Worm (Caenorhabditis elegans) whole organism, L4 larva: ENCODE data around the gene ZK228.3.

Source experiments
- D1046.2 ChIP-seq: fragments of 200-800 bp; sonication (Bioruptor generic); IDR thresholded peaks from 2 replicates; pipeline ENCODE4 v1.3.6; 2022; ENCODE audit warnings: missing genetic modification characterization, missing compliant biosample characterization
- F37D6.2 ChIP-seq: sonication (generic microtip); optimal IDR thresholded peaks from 2 replicates; lab custom pipeline; 2016; ENCODE audit warnings: mild to moderate bottlenecking, missing genetic modification characterization, missing compliant biosample characterization
- R02D3.7 ChIP-seq: fragments of 150-350 bp; sonication (generic microtip); optimal IDR thresholded peaks from 3 replicates; lab custom pipeline; 2014; ENCODE audit warnings: missing biosample characterization, missing genetic modification characterization
- Y48G9A.11 ChIP-seq: fragments of 200-800 bp; sonication (Bioruptor generic); IDR thresholded peaks from 2 replicates; pipeline ENCODE4 v1.3.6; 2022; ENCODE audit warnings: missing genetic modification reagents, missing genetic modification characterization, missing compliant biosample characterization
- Y5F2A.4 ChIP-seq: fragments of 200-800 bp; sonication (Bioruptor generic); optimal IDR thresholded peaks from 2 replicates; lab custom pipeline; 2018; ENCODE audit warnings: mild to moderate bottlenecking, missing genetic modification characterization, missing compliant biosample characterization
- Y75B8A.6 ChIP-seq: fragments of 200-800 bp; sonication (Bioruptor generic); IDR thresholded peaks from 2 replicates; pipeline ENCODE4 v1.3.6; 2022; ENCODE audit warnings: missing genetic modification reagents, missing genetic modification characterization, missing compliant biosample characterization
- ZK337.2 ChIP-seq: fragments of 200-800 bp; sonication (Bioruptor generic); IDR thresholded peaks from 2 replicates; pipeline ENCODE4 v1.3.6; 2022; ENCODE audit warnings: missing genetic modification reagents, missing genetic modification characterization, missing compliant biosample characterization
- ZK546.5 ChIP-seq, 2 experiments: sonication (generic microtip); optimal IDR thresholded peaks; 2 replicates each; lab custom pipeline; 2017; ENCODE audit warnings: missing biosample characterization in 2 of 2, missing genetic modification characterization in 2 of 2
- arid-1 ChIP-seq: fragments of 200-800 bp; sonication (Bioruptor generic); conservative IDR thresholded peaks from 2 replicates; pipeline ENCODE4 v1.3.6; 2022; ENCODE audit warnings: missing genetic modification reagents, missing genetic modification characterization, missing compliant biosample characterization
- ceh-62 ChIP-seq: sonication (generic microtip); optimal IDR thresholded peaks from 2 replicates; lab custom pipeline; 2017; ENCODE audit warnings: missing biosample characterization, missing genetic modification characterization
- ces-1 ChIP-seq: fragments of 150-350 bp; sonication (generic microtip); optimal IDR thresholded peaks from 4 replicates; lab custom pipeline; 2014; ENCODE audit warnings: missing biosample characterization, missing genetic modification reagents, missing genetic modification characterization
- cey-2 ChIP-seq: sonication (generic microtip); optimal IDR thresholded peaks from 3 replicates; lab custom pipeline; 2017; ENCODE audit warnings: missing genetic modification characterization, mild to moderate bottlenecking, missing compliant biosample characterization, antibody characterized with exemption, borderline replicate concordance; ENCODE audit not compliant: insufficient read depth
- daf-12 ChIP-seq: fragments of 150-350 bp; optimal IDR thresholded peaks from 2 replicates; lab custom pipeline; 2014; ENCODE audit warnings: missing biosample characterization, missing genetic modification reagents, missing genetic modification characterization
- daf-16 ChIP-seq, 3 experiments: sonication (generic microtip); optimal IDR thresholded peaks; 2 replicates each; lab custom pipeline; 2016 to 2017; ENCODE audit warnings: missing genetic modification characterization in 3 of 3, missing genetic modification reagents in 3 of 3, mild to moderate bottlenecking in 2 of 3, missing compliant biosample characterization in 2 of 3, missing biosample characterization in 1 of 3, moderate library complexity in 1 of 3
- dmd-6 ChIP-seq: fragments of 200-800 bp; sonication (Bioruptor generic); IDR thresholded peaks from 2 replicates; pipeline ENCODE4 v1.3.6; 2022; ENCODE audit warnings: missing genetic modification reagents, missing genetic modification characterization, missing compliant biosample characterization
- dpl-1 ChIP-seq: fragments of 150-350 bp; optimal IDR thresholded peaks from 2 replicates; lab custom pipeline; 2014; ENCODE audit warnings: missing biosample characterization, missing genetic modification reagents, missing genetic modification characterization
- egl-27 ChIP-seq: sonication (generic microtip); optimal IDR thresholded peaks from 3 replicates; lab custom pipeline; 2017; ENCODE audit warnings: missing biosample characterization, missing genetic modification reagents, missing genetic modification characterization
- egl-43 ChIP-seq: fragments of 200-800 bp; sonication (Bioruptor generic); IDR thresholded peaks from 2 replicates; pipeline ENCODE4 v1.3.6; 2022; ENCODE audit warnings: missing genetic modification reagents, missing genetic modification characterization, missing compliant biosample characterization
- fos-1 ChIP-seq: fragments of 150-350 bp; optimal IDR thresholded peaks from 2 replicates; lab custom pipeline; 2014; ENCODE audit warnings: missing biosample characterization, missing genetic modification characterization
- gei-8 ChIP-seq: fragments of 200-800 bp; sonication (Bioruptor generic); optimal IDR thresholded peaks from 2 replicates; lab custom pipeline; 2018; ENCODE audit warnings: mild to moderate bottlenecking, missing genetic modification characterization, missing compliant biosample characterization
- hif-1 ChIP-seq, 2 experiments: sonication (generic microtip); optimal IDR thresholded peaks; 2 replicates each; lab custom pipeline; 2016 to 2017; ENCODE audit warnings: missing compliant biosample characterization in 2 of 2, missing genetic modification characterization in 2 of 2, missing genetic modification reagents in 2 of 2, missing genotype in 2 of 2, mild to moderate bottlenecking in 1 of 2
- hlh-11 ChIP-seq: fragments of 200-800 bp; sonication (Bioruptor generic); optimal IDR thresholded peaks from 2 replicates; lab custom pipeline; 2018; ENCODE audit warnings: mild to moderate bottlenecking, missing genetic modification characterization, missing compliant biosample characterization
- lin-1 ChIP-seq: fragments of 200-800 bp; sonication (Bioruptor generic); IDR thresholded peaks from 2 replicates; pipeline ENCODE4 v1.3.6; 2022; ENCODE audit warnings: missing genetic modification reagents, missing genetic modification characterization, missing compliant biosample characterization
- lin-13 ChIP-seq: fragments of 150-350 bp; optimal IDR thresholded peaks from 2 replicates; lab custom pipeline; 2014; ENCODE audit warnings: missing biosample characterization, missing genetic modification reagents, missing genetic modification characterization
- lin-15B ChIP-seq: fragments of 150-350 bp; sonication (generic microtip); optimal IDR thresholded peaks from 3 replicates; lab custom pipeline; 2014; ENCODE audit warnings: missing biosample characterization, missing genetic modification characterization
- lin-29 ChIP-seq: fragments of 200-800 bp; sonication (Bioruptor generic); IDR thresholded peaks from 2 replicates; pipeline ENCODE4 v1.3.6; 2022; ENCODE audit warnings: missing genetic modification reagents, missing genetic modification characterization, missing compliant biosample characterization
- lin-38 ChIP-seq: fragments of 200-800 bp; sonication (Bioruptor generic); IDR thresholded peaks from 2 replicates; pipeline ENCODE4 v1.3.6; 2022; ENCODE audit warnings: missing genetic modification reagents, missing genetic modification characterization, missing compliant biosample characterization
- lsy-2 ChIP-seq, 2 experiments: fragments of 150-350 bp in 1 of 2; sonication (generic microtip) in 1 of 2; optimal IDR thresholded peaks; 2 replicates each; lab custom pipeline; 2014 to 2017; ENCODE audit warnings: missing biosample characterization in 2 of 2, missing genetic modification characterization in 2 of 2
- madf-9 ChIP-seq: fragments of 200-800 bp; sonication (Bioruptor generic); conservative IDR thresholded peaks from 2 replicates; pipeline ENCODE4 v1.3.6; 2022; ENCODE audit warnings: missing genetic modification reagents, missing genetic modification characterization, missing compliant biosample characterization
- mxl-2 ChIP-seq: fragments of 200-800 bp; sonication (Bioruptor generic); conservative IDR thresholded peaks from 2 replicates; pipeline ENCODE4 v1.3.6; 2022; ENCODE audit warnings: missing genetic modification reagents, missing genetic modification characterization, missing compliant biosample characterization
- mxl-3 ChIP-seq: fragments of 200-800 bp; sonication (Bioruptor generic); optimal IDR thresholded peaks from 2 replicates; lab custom pipeline; 2018; ENCODE audit warnings: mild to moderate bottlenecking, missing genetic modification characterization, missing compliant biosample characterization
- nhr-10 ChIP-seq: fragments of 150-350 bp; optimal IDR thresholded peaks from 2 replicates; lab custom pipeline; 2014; ENCODE audit warnings: missing biosample characterization, missing genetic modification characterization
- nhr-102 ChIP-seq: sonication (generic microtip); optimal IDR thresholded peaks from 2 replicates; lab custom pipeline; 2016; ENCODE audit warnings: mild to moderate bottlenecking, missing genetic modification characterization, moderate library complexity, missing compliant biosample characterization
- nhr-11 ChIP-seq: fragments of 150-350 bp; optimal IDR thresholded peaks from 2 replicates; lab custom pipeline; 2014; ENCODE audit warnings: missing biosample characterization, missing genetic modification characterization
- nhr-237 ChIP-seq: sonication (generic microtip); optimal IDR thresholded peaks from 2 replicates; lab custom pipeline; 2017; ENCODE audit warnings: missing biosample characterization, missing genetic modification characterization
- nhr-28 ChIP-seq: fragments of 150-350 bp; optimal IDR thresholded peaks from 2 replicates; lab custom pipeline; 2014; ENCODE audit warnings: missing biosample characterization, missing genetic modification characterization
- nhr-41 ChIP-seq: fragments of 200-800 bp; sonication (Bioruptor generic); IDR thresholded peaks from 2 replicates; pipeline ENCODE4 v1.3.6; 2022; ENCODE audit warnings: missing genetic modification reagents, missing genetic modification characterization, missing compliant biosample characterization
- nhr-42 ChIP-seq: fragments of 200-800 bp; sonication (Bioruptor generic); IDR thresholded peaks from 2 replicates; pipeline ENCODE4 v1.3.6; 2022; ENCODE audit warnings: missing genetic modification characterization, missing compliant biosample characterization
- nhr-48 ChIP-seq: sonication (generic microtip); optimal IDR thresholded peaks from 2 replicates; lab custom pipeline; 2016; ENCODE audit warnings: mild to moderate bottlenecking, missing genetic modification characterization, missing compliant biosample characterization
- nhr-77 ChIP-seq: fragments of 150-350 bp; optimal IDR thresholded peaks from 2 replicates; lab custom pipeline; 2014; ENCODE audit warnings: missing biosample characterization, missing genetic modification characterization
- php-3 ChIP-seq: fragments of 200-800 bp; sonication (Bioruptor generic); IDR thresholded peaks from 2 replicates; pipeline ENCODE4 v1.3.6; 2022; ENCODE audit warnings: missing genetic modification reagents, missing genetic modification characterization, missing compliant biosample characterization
- pqm-1 ChIP-seq: sonication (generic microtip); optimal IDR thresholded peaks from 2 replicates; lab custom pipeline; 2017; ENCODE audit warnings: missing biosample characterization, missing genetic modification characterization
- skn-1 ChIP-seq: fragments of 150-350 bp; optimal IDR thresholded peaks from 2 replicates; lab custom pipeline; 2014; ENCODE audit warnings: missing biosample characterization, missing genetic modification characterization
- snpc-1.2 ChIP-seq: fragments of 200-800 bp; sonication (Bioruptor generic); IDR thresholded peaks from 2 replicates; pipeline ENCODE4 v1.3.6; 2022; ENCODE audit warnings: missing genetic modification reagents, missing genetic modification characterization, missing compliant biosample characterization
- snpc-4 ChIP-seq: fragments of 150-350 bp; optimal IDR thresholded peaks from 2 replicates; lab custom pipeline; 2014; ENCODE audit warnings: missing biosample characterization, missing genetic modification characterization
- spr-3 ChIP-seq: fragments of 200-800 bp; sonication (Bioruptor generic); optimal IDR thresholded peaks from 2 replicates; lab custom pipeline; 2018; ENCODE audit warnings: mild to moderate bottlenecking, missing genetic modification characterization, missing compliant biosample characterization
- tra-1 ChIP-seq: fragments of 200-800 bp; sonication (Bioruptor generic); IDR thresholded peaks from 2 replicates; pipeline ENCODE4 v1.3.6; 2022; ENCODE audit warnings: missing genetic modification reagents, missing genetic modification characterization, missing compliant biosample characterization
- unc-39 ChIP-seq: sonication (generic microtip); optimal IDR thresholded peaks from 2 replicates; lab custom pipeline; 2017; ENCODE audit warnings: missing biosample characterization, missing genetic modification characterization
- vab-7 ChIP-seq: fragments of 200-800 bp; sonication (Bioruptor generic); IDR thresholded peaks from 2 replicates; pipeline ENCODE4 v1.3.6; 2022; ENCODE audit warnings: missing genetic modification reagents, missing genetic modification characterization, missing compliant biosample characterization
- zfp-2 ChIP-seq: sonication (generic microtip); optimal IDR thresholded peaks from 2 replicates; lab custom pipeline; 2016; ENCODE audit warnings: mild to moderate bottlenecking, missing genetic modification characterization, missing compliant biosample characterization
- zfp-3 ChIP-seq: fragments of 200-800 bp; sonication (Bioruptor generic); conservative IDR thresholded peaks from 2 replicates; pipeline ENCODE4 v1.3.6; 2022; ENCODE audit warnings: missing genetic modification reagents, missing genetic modification characterization, missing compliant biosample characterization

ZK228.3 gene

ce11 chrV:18461200-18461728 lies at the start of gene ZK228.3:
Gene ZK228.3, minus strand, starts transcription at chrV:18461250.
- TF ChIP-seq nhr-102 (tag; lab: Kevin White, UChicago) (no peak), nhr-11 (tag; lab: Kevin White, UChicago) (no peak), zfp-3 (GFP tag; lab: Robert Waterston, UW) (no peak), lin-1 (GFP tag; lab: Robert Waterston, UW) (0 out of 2 replicates have a peak, but pooled peaks have one; percentile 30), R02D3.7 (tag; lab: Kevin White, UChicago) (no peak), Y48G9A.11 (GFP tag; lab: Robert Waterston, UW) (no peak), nhr-77 (tag; lab: Kevin White, UChicago) (peak; percentile 76), snpc-4 (tag; lab: Kevin White, UChicago) (no peak), pqm-1 (tag; lab: Kevin White, UChicago) (peak; percentile 94), vab-7 (GFP tag; lab: Robert Waterston, UW) (no peak), hif-1 (tag; optimal IDR thresholded peaks at IDR 0.05; lab: Kevin White, UChicago) (no peak), lin-29 (GFP tag; lab: Robert Waterston, UW) (no peak), nhr-41 (GFP tag; lab: Robert Waterston, UW) (peak; percentile 93), ces-1 (GFP tag; lab: Kevin White, UChicago) (no peak), Y5F2A.4 (GFP tag; lab: Kevin White, UChicago) (no peak), nhr-237 (no peak), zfp-2 (tag; lab: Kevin White, UChicago) (no peak), tra-1 (peak; percentile 53; the same call in 1 of the 2 replicates), nhr-48 (peak; percentile 23), F37D6.2 (no peak), arid-1 (GFP tag; lab: Robert Waterston, UW) (no peak), lsy-2 (tag; optimal IDR thresholded peaks at IDR 0.05; lab: Kevin White, UChicago) (no peak), lin-13 (GFP tag; lab: Kevin White, UChicago) (no peak), hlh-11 (tag; lab: Kevin White, UChicago) (peak; percentile 52), egl-43 (no peak), cey-2 (tag; lab: Kevin White, UChicago) (no peak), php-3 (GFP tag; lab: Robert Waterston, UW) (peak; percentile 35; the same call in 1 of the 2 replicates), D1046.2 (GFP tag; lab: Robert Waterston, UW) (no peak), madf-9 (no peak), spr-3 (GFP tag; lab: Kevin White, UChicago) (no peak), fos-1 (tag; lab: Kevin White, UChicago) (no peak), lin-15B (no peak), mxl-2 (GFP tag; lab: Robert Waterston, UW) (no peak), ZK546.5 (tag; optimal IDR thresholded peaks at IDR 0.05; lab: Kevin White, UChicago) (no peak), ZK337.2 (GFP tag; lab: Robert Waterston, UW) (no peak), nhr-10 (tag; lab: Kevin White, UChicago) (no peak), daf-12 (no peak), nhr-42 (GFP tag; lab: Robert Waterston, UW) (no peak), snpc-1.2 (GFP tag; lab: Robert Waterston, UW) (no peak), dpl-1 (no peak), gei-8 (GFP tag; lab: Kevin White, UChicago) (no peak), unc-39 (tag; lab: Kevin White, UChicago) (no peak), dmd-6 (GFP tag; lab: Robert Waterston, UW) (peak; percentile 90), daf-16 (GFP tag; optimal IDR thresholded peaks at IDR 0.05; lab: Kevin White, UChicago) (no peak), daf-16 (tag; optimal IDR thresholded peaks at IDR 0.05; lab: Kevin White, UChicago) (peak; percentile 55), mxl-3 (GFP tag; lab: Kevin White, UChicago) (no peak), nhr-28 (peak; percentile 91), lin-38 (GFP tag; lab: Robert Waterston, UW) (no peak), egl-27 (tag; lab: Kevin White, UChicago) (no peak), Y75B8A.6 (no peak), ceh-62 (tag; lab: Kevin White, UChicago) (no peak), skn-1 (tag; lab: Kevin White, UChicago) (no peak)
